Fruit fly (Drosophila melanogaster): ENCODE measurements around the gene CG13385.

Gene CG13385

DNA sequence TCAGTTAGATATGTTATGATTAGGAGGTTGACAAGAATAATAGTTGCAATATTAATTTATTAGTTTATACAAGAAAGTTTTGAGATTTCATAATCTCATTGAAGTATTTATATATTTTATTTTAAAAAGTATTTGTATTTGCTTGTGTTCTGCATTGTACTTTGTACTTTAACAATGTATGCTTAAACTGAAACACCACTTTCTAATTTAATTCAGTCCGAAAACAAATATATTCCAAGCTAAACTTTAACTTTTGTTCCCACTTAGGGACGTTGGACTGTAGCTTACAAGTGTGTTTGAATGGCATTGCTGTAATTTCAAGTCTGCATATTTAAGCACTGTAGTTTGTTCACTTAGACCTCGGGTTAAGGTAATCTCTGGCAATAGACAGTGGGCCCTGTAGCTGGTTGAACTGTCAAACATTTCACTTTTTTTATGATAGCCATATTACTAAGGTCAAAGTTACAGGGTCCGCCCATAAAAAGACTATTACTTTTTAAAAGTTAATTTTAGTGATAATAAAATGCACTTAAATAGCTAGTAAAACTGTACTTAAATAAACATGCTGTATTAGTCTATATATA is 25.0 kb upstream of the CG13385 start:
- TF ChIP-seq CG9948 (tag; optimal IDR thresholded peaks at IDR 0.05) (peak; percentile 4), CG32121 (GFP tag; IDR thresholded peaks at IDR 0.05) (peak; percentile 13; the same call in 1 of the 2 replicates), Ets98B (GFP tag; IDR thresholded peaks at IDR 0.05) (no peak)

DNA sequence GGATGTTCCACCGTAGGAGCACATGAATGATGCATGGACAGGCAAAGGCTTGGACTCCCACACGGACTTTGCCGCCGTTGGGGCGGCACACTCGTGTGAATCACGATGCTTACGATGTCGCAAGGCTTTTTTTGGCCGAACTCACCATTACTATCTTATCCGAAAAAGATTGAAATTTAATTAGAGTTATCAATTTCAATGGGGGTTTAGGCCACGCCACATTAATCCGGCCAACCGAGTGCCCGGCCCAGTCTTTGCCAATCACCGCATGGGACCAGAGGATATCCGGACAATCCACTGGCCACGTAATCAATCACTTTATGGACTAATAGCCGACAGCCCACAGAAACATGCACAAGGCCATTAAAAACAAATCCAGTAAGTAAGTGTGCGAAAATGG is 24.2 kb upstream of the CG13385 start:
- no peak for TF ChIP-seq CG15710 (tag; optimal IDR thresholded peaks at IDR 0.05)
- no peak for TF ChIP-seq CG10348 (GFP tag; IDR thresholded peaks at IDR 0.05)
- no peak for TF ChIP-seq CG17806 (tag; optimal IDR thresholded peaks at IDR 0.05)
- TF ChIP-seq CG9948 (tag; optimal IDR thresholded peaks at IDR 0.05): no peak
- no peak for TF ChIP-seq CG8159 (tag; optimal IDR thresholded peaks at IDR 0.05)
- no peak for TF ChIP-seq EcR (GFP tag; optimal IDR thresholded peaks at IDR 0.05)
- TF ChIP-seq fd96Ca (GFP tag; IDR thresholded peaks at IDR 0.05): no peak
- TF ChIP-seq CG14655 (GFP tag; optimal IDR thresholded peaks at IDR 0.05): no peak
- no peak for TF ChIP-seq Pif1B (GFP tag; optimal IDR thresholded peaks at IDR 0.05)

DNA sequence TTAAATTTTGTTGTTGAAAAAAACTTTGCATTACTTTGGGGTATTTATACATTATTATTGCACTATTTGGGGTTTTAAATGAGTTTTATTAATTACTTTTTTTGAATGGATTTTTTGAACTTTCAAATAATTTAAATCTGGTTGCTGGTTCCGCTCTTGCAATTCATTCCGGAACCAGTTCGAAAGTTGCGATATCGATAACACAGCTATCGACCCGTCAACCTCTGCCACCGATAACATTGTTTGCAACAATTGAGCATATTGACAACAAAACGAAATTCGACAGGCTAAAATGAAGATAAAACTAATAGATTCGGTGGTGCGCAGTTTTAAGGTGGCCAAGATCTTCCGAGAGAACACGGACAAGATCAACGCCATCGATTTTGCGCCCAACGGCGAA is 22.2 kb upstream of the CG13385 start, which contains the start of gene Wdr82:
Gene Wdr82 (plus strand): TSS at position 227 of the 400 bp plus-strand sequence.
- TF ChIP-seq CG9948 (tag; optimal IDR thresholded peaks at IDR 0.05) (no peak), CG8301 (tag; optimal IDR thresholded peaks at IDR 0.05) (no peak), Pif1A (GFP tag; optimal IDR thresholded peaks at IDR 0.05) (no peak), EcR (GFP tag; optimal IDR thresholded peaks at IDR 0.05) (no peak)

DNA sequence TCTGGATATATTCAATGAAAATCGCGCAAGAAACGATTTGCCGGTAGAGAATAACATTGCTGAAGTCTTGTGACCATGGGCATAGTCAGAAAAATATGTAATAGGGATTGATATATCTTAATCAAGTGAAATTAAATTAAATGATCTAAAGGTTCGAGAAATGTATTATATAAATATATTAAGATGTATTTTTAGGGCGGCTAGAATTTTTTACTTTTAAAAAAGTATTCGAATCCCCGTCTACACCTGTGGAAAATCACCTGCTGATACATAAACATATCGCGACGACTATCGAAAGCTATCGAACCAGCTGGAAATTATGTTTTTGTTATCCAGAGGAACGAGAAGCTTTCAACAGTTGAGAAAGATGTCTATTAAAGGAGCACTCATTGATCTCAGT is 19.7 kb upstream of the CG13385 start, which contains the start of the genes CG13390 and CG17294:
Gene CG13390 (minus strand): TSS at position 81 of the 400 bp plus-strand sequence.
Gene CG17294 (plus strand): TSS at position 319 of the 400 bp plus-strand sequence.
- peak; percentile 98 for TF ChIP-seq CG13204 (GFP tag; optimal IDR thresholded peaks at IDR 0.05)
- peak; percentile 100 for TF ChIP-seq CG15710 (tag; optimal IDR thresholded peaks at IDR 0.05)
- peak; percentile 99 for TF ChIP-seq D1 (tag; optimal IDR thresholded peaks at IDR 0.05)
- peak; percentile 99 for TF ChIP-seq CG8301 (tag; optimal IDR thresholded peaks at IDR 0.05)
- peak; percentile 99 for TF ChIP-seq rn (GFP tag; IDR thresholded peaks at IDR 0.05)
- peak; percentile 100 for TF ChIP-seq Ets98B (GFP tag; IDR thresholded peaks at IDR 0.05)
- TF ChIP-seq fd96Ca (GFP tag; IDR thresholded peaks at IDR 0.05): peak; percentile 96
- TF ChIP-seq CG8159 (tag; optimal IDR thresholded peaks at IDR 0.05): peak; percentile 100
- TF ChIP-seq CG10348 (GFP tag; IDR thresholded peaks at IDR 0.05): peak; percentile 97
- peak; percentile 99 for TF ChIP-seq CG34367 (tag; optimal IDR thresholded peaks at IDR 0.05)
- TF ChIP-seq CG17806 (tag; optimal IDR thresholded peaks at IDR 0.05): peak; percentile 100
- peak; percentile 100 for TF ChIP-seq CG9948 (tag; optimal IDR thresholded peaks at IDR 0.05)
- TF ChIP-seq Snoo (tag; optimal IDR thresholded peaks at IDR 0.05): peak; percentile 100
- peak; percentile 98 for TF ChIP-seq gl (tag; optimal IDR thresholded peaks at IDR 0.05)
- peak; percentile 99 for TF ChIP-seq Pif1A (GFP tag; optimal IDR thresholded peaks at IDR 0.05)
- TF ChIP-seq EcR (GFP tag; optimal IDR thresholded peaks at IDR 0.05): peak; percentile 72
- TF ChIP-seq CG12605 (GFP tag; IDR thresholded peaks at IDR 0.05): peak; percentile 99
- peak; percentile 100 for TF ChIP-seq CG32121 (GFP tag; IDR thresholded peaks at IDR 0.05)
- TF ChIP-seq CG14655 (GFP tag; optimal IDR thresholded peaks at IDR 0.05): peak; percentile 100
- TF ChIP-seq CG4496 (GFP tag; IDR thresholded peaks at IDR 0.05): peak; percentile 100
- peak; percentile 99 for TF ChIP-seq Pif1B (GFP tag; optimal IDR thresholded peaks at IDR 0.05)

DNA sequence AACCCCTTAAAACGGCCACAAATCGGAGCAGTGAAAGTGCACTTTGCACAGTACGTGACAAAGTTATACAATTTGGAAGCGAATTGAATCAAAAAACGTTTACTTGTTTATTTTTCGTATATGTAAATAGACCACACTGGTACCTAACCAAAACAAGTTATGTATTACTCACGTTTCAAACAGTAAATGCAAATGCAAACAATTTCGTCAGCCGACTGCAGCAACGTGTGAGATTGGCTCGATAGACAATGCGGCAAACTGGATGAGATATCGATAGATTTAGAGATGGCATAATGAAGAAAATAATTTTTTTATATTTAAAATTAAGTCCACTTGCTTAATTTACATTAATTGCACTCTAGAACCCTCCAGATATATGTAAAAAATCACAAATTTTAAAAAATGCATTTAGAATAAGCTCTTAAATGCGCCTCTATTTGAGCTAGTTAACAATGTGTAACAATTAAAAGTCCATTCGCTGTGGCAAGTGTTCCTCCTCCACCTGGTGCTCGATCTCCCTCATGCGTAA is 14.9 kb upstream of the CG13385 start, which contains the start of gene AlaRS:
Gene AlaRS (minus strand): TSS at position 257 of the 529 bp plus-strand sequence.
- TF ChIP-seq CG15710 (tag; optimal IDR thresholded peaks at IDR 0.05) (peak; percentile 32), Pif1B (GFP tag; optimal IDR thresholded peaks at IDR 0.05) (peak; percentile 51), Ets98B (GFP tag; IDR thresholded peaks at IDR 0.05) (peak; percentile 37), CG9948 (tag; optimal IDR thresholded peaks at IDR 0.05) (peak; percentile 16), CG12605 (GFP tag; IDR thresholded peaks at IDR 0.05) (no peak), CG8301 (tag; optimal IDR thresholded peaks at IDR 0.05) (no peak), fd96Ca (GFP tag; IDR thresholded peaks at IDR 0.05) (no peak), CG10348 (GFP tag; IDR thresholded peaks at IDR 0.05) (no peak), CG13204 (GFP tag; optimal IDR thresholded peaks at IDR 0.05) (no peak), rn (GFP tag; IDR thresholded peaks at IDR 0.05) (no peak), Snoo (tag; optimal IDR thresholded peaks at IDR 0.05) (peak; percentile 21), CG34367 (tag; optimal IDR thresholded peaks at IDR 0.05) (peak; percentile 5), CG32121 (GFP tag; IDR thresholded peaks at IDR 0.05) (no peak), CG8159 (tag; optimal IDR thresholded peaks at IDR 0.05) (peak; percentile 36), D1 (tag; optimal IDR thresholded peaks at IDR 0.05) (no peak), CG4496 (GFP tag; IDR thresholded peaks at IDR 0.05) (no peak), gl (tag; optimal IDR thresholded peaks at IDR 0.05) (no peak), CG17806 (tag; optimal IDR thresholded peaks at IDR 0.05) (peak; percentile 28), CG14655 (GFP tag; optimal IDR thresholded peaks at IDR 0.05) (peak; percentile 2), EcR (GFP tag; optimal IDR thresholded peaks at IDR 0.05) (no peak), Pif1A (GFP tag; optimal IDR thresholded peaks at IDR 0.05) (peak; percentile 31)

DNA sequence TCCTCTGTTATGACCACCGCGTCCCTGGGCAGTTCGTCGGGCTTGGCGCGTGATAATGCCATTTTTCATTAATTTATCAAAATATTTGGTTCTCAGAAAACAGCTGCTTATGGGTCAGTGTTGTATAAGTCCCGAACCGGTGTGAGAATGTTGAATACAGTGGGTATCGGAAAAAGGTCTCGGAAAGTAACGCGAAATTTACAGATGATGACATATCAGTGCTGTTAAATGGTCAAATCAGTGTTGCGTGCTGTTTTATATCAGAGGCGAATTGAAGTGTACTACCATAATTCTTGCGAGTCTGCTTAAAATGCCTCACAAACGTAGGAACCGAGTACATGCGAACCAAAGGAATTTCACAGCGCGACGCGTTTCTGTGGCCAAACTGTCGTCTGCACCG is 13.8 kb upstream of the CG13385 start, which contains the start of the genes CG13392 and Rcd4:
Gene CG13392 (minus strand): TSS at position 162 of the 400 bp plus-strand sequence.
Gene Rcd4 (plus strand): TSS at position 216 of the 400 bp plus-strand sequence.
- TF ChIP-seq CG9948 (tag; optimal IDR thresholded peaks at IDR 0.05) (no peak), CG12605 (GFP tag; IDR thresholded peaks at IDR 0.05) (no peak), CG8159 (tag; optimal IDR thresholded peaks at IDR 0.05) (peak; percentile 47), Pif1B (GFP tag; optimal IDR thresholded peaks at IDR 0.05) (peak; percentile 34), Snoo (tag; optimal IDR thresholded peaks at IDR 0.05) (peak; percentile 67), Ets98B (GFP tag; IDR thresholded peaks at IDR 0.05) (peak; percentile 66), EcR (GFP tag; optimal IDR thresholded peaks at IDR 0.05) (peak; percentile 0), CG13204 (GFP tag; optimal IDR thresholded peaks at IDR 0.05) (no peak), Pif1A (GFP tag; optimal IDR thresholded peaks at IDR 0.05) (peak; percentile 48), CG15710 (tag; optimal IDR thresholded peaks at IDR 0.05) (peak; percentile 37), CG34367 (tag; optimal IDR thresholded peaks at IDR 0.05) (peak; percentile 7), CG8301 (tag; optimal IDR thresholded peaks at IDR 0.05) (peak; percentile 17), gl (tag; optimal IDR thresholded peaks at IDR 0.05) (peak; percentile 44), CG10348 (GFP tag; IDR thresholded peaks at IDR 0.05) (no peak), CG14655 (GFP tag; optimal IDR thresholded peaks at IDR 0.05) (peak; percentile 25), CG32121 (GFP tag; IDR thresholded peaks at IDR 0.05) (no peak), D1 (tag; optimal IDR thresholded peaks at IDR 0.05) (no peak), CG17806 (tag; optimal IDR thresholded peaks at IDR 0.05) (peak; percentile 34), rn (GFP tag; IDR thresholded peaks at IDR 0.05) (peak; percentile 15; the same call in 1 of the 2 replicates), CG4496 (GFP tag; IDR thresholded peaks at IDR 0.05) (peak; percentile 80), fd96Ca (GFP tag; IDR thresholded peaks at IDR 0.05) (no peak; the same call in 2 of the 3 replicates)

All from whole organism, pupa.